Worm (Caenorhabditis elegans): ENCODE data around the gene nspc-9.

Gene nspc-9

DNA sequence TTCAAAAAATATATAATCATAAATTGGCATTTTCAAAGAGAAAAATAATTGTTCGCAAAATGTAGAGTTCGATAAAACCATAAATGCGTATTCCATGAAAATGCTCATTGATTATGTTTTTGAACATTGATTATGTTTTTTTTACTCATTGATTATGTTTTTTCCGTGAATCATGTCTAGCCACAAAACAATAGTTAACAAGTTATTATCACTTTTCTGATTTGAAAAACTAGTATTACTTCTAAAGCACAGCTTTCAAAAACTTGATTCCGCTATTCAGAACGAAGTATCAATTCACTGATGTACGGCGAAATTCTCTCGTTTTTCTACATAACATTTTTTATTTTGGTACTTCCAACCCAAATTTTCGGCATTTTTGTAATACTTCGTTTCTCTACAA is 7.4 kb downstream of the nspc-9 start, which contains the start of gene srd-48:
srd-48 (plus strand) TSS at position 301 of the 400 bp plus-strand sequence.
- no peak for TF ChIP-seq skn-1 (tag; optimal IDR thresholded peaks at IDR 0.05)
- no peak for TF ChIP-seq Y5F2A.4 (GFP tag; optimal IDR thresholded peaks at IDR 0.05)
- TF ChIP-seq daf-8 (GFP tag; IDR thresholded peaks at IDR 0.05) = no peak
- no peak for TF ChIP-seq F37D6.2 (tag; optimal IDR thresholded peaks at IDR 0.05)
- TF ChIP-seq F44E2.7 (GFP tag; IDR thresholded peaks at IDR 0.05) = no peak
- no peak for TF ChIP-seq nhr-237 (tag; optimal IDR thresholded peaks at IDR 0.05)
- no peak for TF ChIP-seq ceh-28 (tag; optimal IDR thresholded peaks at IDR 0.05)
- TF ChIP-seq zip-11 (GFP tag; IDR thresholded peaks at IDR 0.05) = no peak
- no peak for TF ChIP-seq zfp-2 (tag; optimal IDR thresholded peaks at IDR 0.05)
- no peak for TF ChIP-seq ama-1 (optimal IDR thresholded peaks at IDR 0.05)
- no peak for TF ChIP-seq lin-1 (GFP tag; IDR thresholded peaks at IDR 0.05)
- TF ChIP-seq nhr-77 (tag; optimal IDR thresholded peaks at IDR 0.05) = no peak
- TF ChIP-seq set-16 (GFP tag; IDR thresholded peaks at IDR 0.05) = no peak
- TF ChIP-seq unc-130 (GFP tag; optimal IDR thresholded peaks at IDR 0.05) = no peak
- TF ChIP-seq ztf-11 (tag; optimal IDR thresholded peaks at IDR 0.05) = no peak
- no peak for TF ChIP-seq dmd-9 (GFP tag; IDR thresholded peaks at IDR 0.05)

DNA sequence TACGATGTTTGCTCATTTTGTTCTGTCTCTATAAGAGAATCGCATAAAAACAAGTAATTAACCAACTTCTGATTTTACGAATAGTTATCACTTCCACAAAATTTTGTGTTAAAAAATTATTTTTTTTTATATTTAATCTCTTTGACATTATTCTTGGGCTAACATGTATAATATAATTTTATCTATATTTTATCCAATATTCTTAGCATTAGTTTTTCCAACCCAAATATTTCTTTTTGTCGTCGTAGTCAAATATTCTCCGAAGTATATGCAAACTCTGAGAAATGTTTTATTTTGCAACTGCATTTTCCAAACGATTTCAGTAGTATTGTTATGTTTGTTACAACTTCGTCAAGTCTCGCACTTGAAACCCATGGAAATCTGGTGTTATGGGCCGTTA is 9.7 kb downstream of the nspc-9 start, which contains the start of gene srd-47:
srd-47 (plus strand) TSS at position 164 of the 400 bp plus-strand sequence.
- TF ChIP-seq unc-62 (GFP tag; optimal IDR thresholded peaks at IDR 0.05 in 1 of 2) (peak in 1 of 2 experiments; percentile 56), unc-62 (tag; optimal IDR thresholded peaks at IDR 0.05) (no peak), dmd-8 (GFP tag; IDR thresholded peaks at IDR 0.05) (no peak), madf-9 (GFP tag; conservative IDR thresholded peaks at IDR 0.05) (no peak)

ce11 chrX:12331795-12332194 is 11.4 kb downstream of the nspc-9 start, which contains the start of gene srd-46:
srd-46 (plus strand) TSS chrX:12332095.
- no peak for TF ChIP-seq Y75B8A.6 (GFP tag; IDR thresholded peaks at IDR 0.05)
- no peak for TF ChIP-seq aha-1 (tag)

- TF ChIP-seq unc-62 (GFP tag; optimal IDR thresholded peaks at IDR 0.05 in 1 of 2) (peak in 1 of 2 experiments; percentile 7), unc-62 (tag; optimal IDR thresholded peaks at IDR 0.05) (no peak), aha-1 (tag) (no peak)
Observed at ce11 chrX:12328676-12329075, 14.5 kb downstream of the nspc-9 start, which contains the start of gene srd-45. srd-45 (plus strand) TSS chrX:12328976.

ce11 chrX:12326424-12326823 is 16.8 kb downstream of the nspc-9 start, which contains the start of gene srd-41:
srd-41 (plus strand) TSS chrX:12326724.
- TF ChIP-seq T26A8.4 (GFP tag; IDR thresholded peaks at IDR 0.05) (no peak), ZK546.5 (tag; optimal IDR thresholded peaks at IDR 0.05) (no peak), dve-1 (tag; optimal IDR thresholded peaks at IDR 0.05; ENCODE audit: insufficient read depth) (no peak)

DNA sequence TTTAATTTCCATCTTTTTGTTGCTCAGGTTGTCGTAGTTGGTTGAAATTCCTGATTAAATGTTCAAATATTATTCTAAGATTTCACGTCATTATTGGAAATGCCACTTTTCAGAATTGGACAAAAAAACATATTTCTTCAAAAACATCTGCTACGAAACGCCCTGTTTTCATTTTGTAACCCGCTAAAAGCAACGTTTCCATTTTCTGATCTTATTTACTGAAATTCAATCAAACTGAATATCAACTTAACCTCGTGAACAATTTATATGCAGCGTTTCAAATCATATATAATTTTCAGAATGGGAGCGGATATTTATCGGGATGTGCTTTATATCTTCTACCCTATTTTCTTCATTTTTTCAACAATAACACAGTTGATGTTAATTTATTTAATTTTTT is 19.7 kb downstream of the nspc-9 start, which contains the start of gene srd-40:
srd-40 (plus strand) TSS at position 301 of the 400 bp plus-strand sequence.
- no peak for TF ChIP-seq ceh-32 (tag; optimal IDR thresholded peaks at IDR 0.05; ENCODE audit: poor library complexity)
- no peak for TF ChIP-seq nhr-48 (tag; optimal IDR thresholded peaks at IDR 0.05)
- TF ChIP-seq lin-1 (GFP tag; IDR thresholded peaks at IDR 0.05) = no peak
- no peak for TF ChIP-seq dmd-6 (GFP tag; IDR thresholded peaks at IDR 0.05)
- no peak for TF ChIP-seq ceh-28 (tag; optimal IDR thresholded peaks at IDR 0.05)
- no peak for TF ChIP-seq mxl-2 (GFP tag; conservative IDR thresholded peaks at IDR 0.05)
- no peak for TF ChIP-seq daf-16 (GFP tag; optimal IDR thresholded peaks at IDR 0.05)
- no peak for TF ChIP-seq daf-16 (tag; optimal IDR thresholded peaks at IDR 0.05)
- TF ChIP-seq T20F7.1 (GFP tag; optimal IDR thresholded peaks at IDR 0.05) = no peak
- TF ChIP-seq F44E2.7 (GFP tag; IDR thresholded peaks at IDR 0.05) = no peak
- no peak for TF ChIP-seq dve-1 (tag; optimal IDR thresholded peaks at IDR 0.05; ENCODE audit: insufficient read depth)
- TF ChIP-seq lsy-2 (tag; optimal IDR thresholded peaks at IDR 0.05) = no peak
